Worm (Caenorhabditis elegans): ENCODE data around the gene ceph-41.

DNA sequence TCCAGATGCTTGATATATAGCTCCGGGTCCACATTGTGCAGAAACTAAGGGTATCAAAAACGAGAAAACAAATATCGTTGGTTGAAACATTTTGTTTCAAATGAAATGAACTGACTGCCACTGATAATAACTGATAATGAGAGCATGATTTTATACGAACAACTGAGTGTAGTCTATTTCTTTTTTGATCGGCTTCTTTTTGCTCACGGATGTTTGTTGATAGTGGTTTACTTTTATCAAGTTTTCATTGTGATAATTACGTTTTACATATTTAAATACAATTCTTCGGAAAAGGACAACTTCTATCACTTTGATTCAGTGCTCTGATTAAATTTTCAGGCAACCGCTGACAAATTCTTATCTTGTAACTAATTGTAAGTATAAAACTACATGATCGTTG is 36.7 kb downstream of the ceph-41 start, which contains the start of gene clec-51:
- no peak for TF ChIP-seq nhr-76 (tag; optimal IDR thresholded peaks at IDR 0.05)
- no peak for TF ChIP-seq nhr-237 (tag; optimal IDR thresholded peaks at IDR 0.05)
- TF ChIP-seq unc-62 (GFP tag; optimal IDR thresholded peaks at IDR 0.05) = no peak
- TF ChIP-seq nhr-12 (tag; optimal IDR thresholded peaks at IDR 0.05) = no peak
- TF ChIP-seq nhr-28 (tag; optimal IDR thresholded peaks at IDR 0.05) = no peak
- no peak for TF ChIP-seq snpc-4 (tag; optimal IDR thresholded peaks at IDR 0.05)
- TF ChIP-seq lsy-2 (tag; optimal IDR thresholded peaks at IDR 0.05) = no peak
- TF ChIP-seq ztf-11 (tag; optimal IDR thresholded peaks at IDR 0.05) = no peak
- TF ChIP-seq hlh-1 (tag; optimal IDR thresholded peaks at IDR 0.05) = no peak
- TF ChIP-seq pha-4 (tag; optimal IDR thresholded peaks at IDR 0.05) = no peak

Data from whole organism, mixed stage, embryonic.